Fruit fly (Drosophila melanogaster): Measurements from ENCODE around the gene pnt.

pnt gene

DNA sequence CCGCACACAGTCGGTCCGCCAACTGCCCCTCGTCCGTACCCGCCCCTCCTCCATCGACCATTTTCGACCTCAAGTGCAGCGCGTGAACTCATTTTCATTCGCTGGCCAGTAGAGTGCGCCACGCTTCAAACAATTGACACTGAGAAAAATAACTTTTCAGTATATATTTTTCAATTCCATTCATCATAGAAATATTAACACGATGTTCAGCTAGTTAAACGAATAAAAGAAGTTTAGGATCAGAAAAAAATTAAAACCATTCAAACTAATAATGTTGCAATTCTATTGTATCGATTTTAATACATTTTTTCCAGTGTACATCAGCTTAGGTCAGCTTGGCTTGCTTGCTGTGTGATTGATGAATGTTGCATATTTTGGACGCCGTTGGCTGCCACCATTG lies 40.9 kb upstream of the pnt start:
- TF ChIP-seq Sp1 (GFP tag; optimal IDR thresholded peaks at IDR 0.05) (no peak), fru (GFP tag; optimal IDR thresholded peaks at IDR 0.05) (no peak), OdsH (GFP tag; optimal IDR thresholded peaks at IDR 0.05) (no peak)

DNA sequence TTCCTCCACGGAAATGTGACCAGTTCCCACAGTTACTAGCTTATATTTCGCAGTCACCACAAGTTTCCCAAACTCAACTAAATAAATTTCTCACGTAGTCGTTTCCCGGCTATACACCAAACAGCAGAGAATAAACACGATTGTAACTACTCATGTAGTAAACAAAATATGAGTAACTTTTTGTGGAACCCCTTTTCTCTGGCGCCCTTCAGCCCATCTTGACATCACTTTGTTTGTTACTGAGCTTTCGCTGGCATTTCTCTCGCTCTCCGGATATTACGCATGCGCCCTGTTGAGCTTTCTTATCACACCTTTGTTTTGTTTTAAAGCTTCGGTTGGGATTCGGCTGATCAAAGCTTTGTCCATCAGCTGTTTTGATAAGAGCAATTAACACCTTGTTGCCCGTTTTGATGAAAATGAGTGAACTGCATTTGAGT lies 40.1 kb upstream of the pnt start:
- TF ChIP-seq fru (GFP tag; optimal IDR thresholded peaks at IDR 0.05) (peak; percentile 96), br (GFP tag; optimal IDR thresholded peaks at IDR 0.05) (no peak), N (GFP tag; optimal IDR thresholded peaks at IDR 0.05) (no peak), OdsH (GFP tag; optimal IDR thresholded peaks at IDR 0.05) (no peak), usp (GFP tag; optimal IDR thresholded peaks at IDR 0.05) (no peak), Dif (GFP tag; optimal IDR thresholded peaks at IDR 0.05; ENCODE audit: partially characterized antibody) (no peak), lola (GFP tag; optimal IDR thresholded peaks at IDR 0.05) (no peak), Dfd (GFP tag; optimal IDR thresholded peaks at IDR 0.05) (no peak), h (GFP tag; optimal IDR thresholded peaks at IDR 0.05) (no peak), Vsx2 (GFP tag; optimal IDR thresholded peaks at IDR 0.05; ENCODE audit: partially characterized antibody) (peak; percentile 50), Hnf4 (GFP tag; optimal IDR thresholded peaks at IDR 0.05) (no peak), pan (optimal IDR thresholded peaks at IDR 0.05) (no peak), GATAd (GFP tag; optimal IDR thresholded peaks at IDR 0.05) (no peak), Mio (GFP tag; optimal IDR thresholded peaks at IDR 0.05) (no peak), tai (GFP tag; optimal IDR thresholded peaks at IDR 0.05) (no peak), CrebA (GFP tag; optimal IDR thresholded peaks at IDR 0.05; ENCODE audit: borderline replicate concordance) (no peak), HLH106 (tag; optimal IDR thresholded peaks at IDR 0.05) (no peak)

- no peak for TF ChIP-seq CG32264 (GFP tag; optimal IDR thresholded peaks at IDR 0.05)
- no peak for TF ChIP-seq ey (GFP tag; optimal IDR thresholded peaks at IDR 0.05)
- no peak for TF ChIP-seq dmrt93B (GFP tag; optimal IDR thresholded peaks at IDR 0.05)
- TF ChIP-seq CrebA (GFP tag; optimal IDR thresholded peaks at IDR 0.05; ENCODE audit: borderline replicate concordance): no peak
- TF ChIP-seq Hnf4 (GFP tag; optimal IDR thresholded peaks at IDR 0.05): no peak
- TF ChIP-seq Jra (GFP tag; optimal IDR thresholded peaks at IDR 0.05): no peak
- TF ChIP-seq jim (GFP tag; optimal IDR thresholded peaks at IDR 0.05): no peak
- no peak for TF ChIP-seq br (GFP tag; optimal IDR thresholded peaks at IDR 0.05)
- no peak for TF ChIP-seq Dif (GFP tag; optimal IDR thresholded peaks at IDR 0.05; ENCODE audit: partially characterized antibody)
These were observed 38.8 kb upstream of the pnt start, which contains the start of gene CG4393 for dm6 chr3R:23384591-23385260. TSS of gene CG4393 (minus strand) at chr3R:23384777.

DNA sequence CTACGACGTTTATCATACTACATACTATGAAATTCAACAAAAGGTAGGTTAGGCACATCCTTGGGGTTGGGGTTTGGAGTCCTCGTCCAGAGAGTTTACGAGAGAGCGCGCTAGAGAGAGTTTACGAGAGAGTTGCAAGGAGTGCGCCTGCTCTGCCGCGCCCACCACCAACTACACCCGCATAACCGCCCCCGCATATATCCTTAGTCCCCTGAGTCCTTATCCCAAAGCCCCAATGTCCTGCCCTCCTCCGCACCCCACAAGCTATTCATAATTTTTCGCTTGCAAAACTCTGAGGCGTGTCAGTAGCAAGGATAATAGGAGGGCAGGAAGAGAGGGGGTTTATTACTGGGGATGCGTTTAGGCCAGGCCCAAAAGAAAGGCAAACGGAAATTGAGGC lies 37.8 kb upstream of the pnt start:
- TF ChIP-seq Sp1 (GFP tag; optimal IDR thresholded peaks at IDR 0.05) (no peak), br (GFP tag; optimal IDR thresholded peaks at IDR 0.05) (no peak), foxo (GFP tag; optimal IDR thresholded peaks at IDR 0.05) (no peak), Abd-B (GFP tag; optimal IDR thresholded peaks at IDR 0.05) (no peak), Jra (GFP tag; optimal IDR thresholded peaks at IDR 0.05) (no peak), Rel (GFP tag; optimal IDR thresholded peaks at IDR 0.05) (no peak), Rel (tag; optimal IDR thresholded peaks at IDR 0.05) (no peak), rgr (GFP tag; optimal IDR thresholded peaks at IDR 0.05) (no peak), brk (GFP tag; optimal IDR thresholded peaks at IDR 0.05) (no peak), dmrt93B (GFP tag; optimal IDR thresholded peaks at IDR 0.05) (no peak), CG32264 (GFP tag; optimal IDR thresholded peaks at IDR 0.05) (no peak)

dm6 chr3R:23377288-23377687 lies 31.3 kb upstream of the pnt start:
- TF ChIP-seq rgr (GFP tag; optimal IDR thresholded peaks at IDR 0.05): no peak
- TF ChIP-seq dmrt93B (GFP tag; optimal IDR thresholded peaks at IDR 0.05): no peak
- no peak for TF ChIP-seq dl (GFP tag; optimal IDR thresholded peaks at IDR 0.05; ENCODE audit: insufficient read depth in 1 of 2, partially characterized antibody in 2 of 2)
- TF ChIP-seq CG32264 (GFP tag; optimal IDR thresholded peaks at IDR 0.05): no peak
- TF ChIP-seq psq (GFP tag; optimal IDR thresholded peaks at IDR 0.05): no peak
- no peak for TF ChIP-seq h (GFP tag; optimal IDR thresholded peaks at IDR 0.05)
- no peak for TF ChIP-seq sv (GFP tag; optimal IDR thresholded peaks at IDR 0.05)
- TF ChIP-seq brk (GFP tag; optimal IDR thresholded peaks at IDR 0.05): no peak
